Fruit fly (Drosophila melanogaster): ENCODE data around the gene CG12983.

- no peak for TF ChIP-seq CG18011 (GFP tag; optimal IDR thresholded peaks at IDR 0.05)
- TF ChIP-seq az2 (GFP tag; optimal IDR thresholded peaks at IDR 0.05) = no peak
- TF ChIP-seq CG7271 (tag; optimal IDR thresholded peaks at IDR 0.05) = no peak
- TF ChIP-seq Scr (GFP tag; IDR thresholded peaks at IDR 0.05; ENCODE audit: partially characterized antibody) = no peak
- no peak for TF ChIP-seq NfI (GFP tag; optimal IDR thresholded peaks at IDR 0.05)
- no peak for TF ChIP-seq CG17328 (GFP tag; IDR thresholded peaks at IDR 0.05)
- TF ChIP-seq usp (GFP tag; optimal IDR thresholded peaks at IDR 0.05) = no peak
- TF ChIP-seq PHDP (tag; optimal IDR thresholded peaks at IDR 0.05) = no peak
- TF ChIP-seq Dll (GFP tag; IDR thresholded peaks at IDR 0.05; ENCODE audit: partially characterized antibody) = no peak
- TF ChIP-seq Sox102F (GFP tag; optimal IDR thresholded peaks at IDR 0.05) = no peak
- no peak for TF ChIP-seq Hmr (GFP tag; optimal IDR thresholded peaks at IDR 0.05)
- no peak for TF ChIP-seq so (GFP tag; IDR thresholded peaks at IDR 0.05)
- TF ChIP-seq Side (GFP tag; optimal IDR thresholded peaks at IDR 0.05) = no peak
These were observed 20.4 kb upstream of the CG12983 start for dm6 chr3L:20986929-20987363.
